Fruit fly (Drosophila melanogaster) whole organism, embryonic: Measurements from ENCODE around the gene Klp61F.

Experiments
- B-H1 ChIP-seq: fragments of 200-800 bp; sonication (Bioruptor generic); IDR thresholded peaks from 3 replicates; pipeline ENCODE4 v1.3.6; 2022; ENCODE audit warnings: missing biosample characterization, missing genetic modification characterization
- CG18764 ChIP-seq: fragments of 200-800 bp; sonication (Bioruptor generic); optimal IDR thresholded peaks from 3 replicates; lab custom pipeline; 2016; ENCODE audit warnings: missing biosample characterization, missing genetic modification characterization
- CG2129 ChIP-seq: fragments of 200-800 bp; sonication (Bioruptor generic); IDR thresholded peaks from 2 replicates; pipeline ENCODE4 v1.3.6; 2022; ENCODE audit warnings: missing biosample characterization, missing genetic modification characterization; ENCODE audit not compliant: partially characterized antibody
- Dp ChIP-seq: fragments of 200-800 bp; sonication (Bioruptor generic); optimal IDR thresholded peaks from 2 replicates; lab custom pipeline; 2018; ENCODE audit warnings: missing biosample characterization, mild to moderate bottlenecking, missing genetic modification characterization, moderate library complexity
- E2f2 ChIP-seq: fragments of 200-800 bp; sonication (Bioruptor generic); IDR thresholded peaks from 2 replicates; pipeline ENCODE4 v1.3.6; 2022; ENCODE audit warnings: missing biosample characterization, missing genetic modification characterization
- btn ChIP-seq: fragments of 200-800 bp; sonication (Bioruptor generic); optimal IDR thresholded peaks from 2 replicates; lab custom pipeline; 2016; ENCODE audit warnings: missing biosample characterization, missing genetic modification characterization
- fd96Cb ChIP-seq: fragments of 200-800 bp; sonication (Bioruptor generic); optimal IDR thresholded peaks from 2 replicates; lab custom pipeline; 2018; ENCODE audit warnings: missing biosample characterization, mild to moderate bottlenecking, missing genetic modification characterization, moderate library complexity
- gcm ChIP-seq: fragments of 200-800 bp; sonication (Bioruptor generic); optimal IDR thresholded peaks from 2 replicates; lab custom pipeline; 2019; ENCODE audit warnings: missing biosample characterization, mild to moderate bottlenecking, missing genetic modification characterization, moderate library complexity
- grau ChIP-seq: fragments of 200-800 bp; optimal IDR thresholded peaks from 3 replicates; lab custom pipeline; 2019; ENCODE audit warnings: missing biosample characterization, mild to moderate bottlenecking, missing genetic modification characterization, moderate library complexity
- kay ChIP-seq: fragments of 200-800 bp; sonication (Bioruptor generic); optimal IDR thresholded peaks from 2 replicates; lab custom pipeline; 2016; ENCODE audit warnings: missing biosample characterization, missing genetic modification characterization
- ken ChIP-seq: fragments of 200-800 bp; sonication (Bioruptor generic); IDR thresholded peaks from 3 replicates; pipeline ENCODE4 v1.3.6; 2022; ENCODE audit warnings: missing biosample characterization, missing genetic modification characterization

DNA sequence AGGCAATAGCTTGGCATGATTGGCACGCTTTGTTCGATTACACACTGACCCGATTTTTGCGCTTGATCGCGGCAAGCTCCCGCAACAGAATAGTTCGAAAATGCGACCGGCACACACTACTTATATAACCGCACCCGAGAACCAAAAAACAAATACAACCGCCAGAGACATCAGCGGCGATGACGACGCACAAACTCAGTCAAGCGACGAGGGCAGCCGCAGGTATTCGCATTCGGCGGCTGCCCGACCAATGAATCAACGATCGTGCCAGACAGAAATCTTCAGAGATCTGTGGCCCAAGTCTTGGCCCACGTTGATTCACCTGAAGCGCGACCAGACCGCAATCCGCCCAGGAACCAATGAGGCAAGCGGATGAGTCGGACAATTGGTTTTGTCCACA, 7.5 kb downstream of the Klp61F start, which contains the start of gene CG9192:
- no peak for TF ChIP-seq grau
- TF ChIP-seq btn (GFP tag; lab: Kevin White, UChicago) = no peak
- TF ChIP-seq B-H1 (GFP tag; lab: Robert Waterston, UW) = no peak
- TF ChIP-seq Dp (GFP tag; lab: Kevin White, UChicago) = no peak
- TF ChIP-seq CG18764 (GFP tag; lab: Kevin White, UChicago) = no peak
- no peak for TF ChIP-seq fd96Cb (tag; lab: Kevin White, UChicago)
- TF ChIP-seq CG2129 = no peak
- TF ChIP-seq kay (GFP tag; lab: Kevin White, UChicago) = no peak
- no peak for TF ChIP-seq gcm (GFP tag; lab: Kevin White, UChicago)
- no peak for TF ChIP-seq ken
- no peak for TF ChIP-seq E2f2 (GFP tag; lab: Robert Waterston, UW)
